Worm (Caenorhabditis elegans) whole organism, L1 larva: ENCODE measurements around the gene sru-35.

Experiments used
- Y116A8C.19 ChIP-seq: sonication (generic microtip); optimal IDR thresholded peaks from 2 replicates; lab custom pipeline; 2016; ENCODE audit warnings: missing compliant biosample characterization, missing genetic modification characterization, borderline replicate concordance
- aly-2 ChIP-seq: fragments of 150-350 bp; optimal IDR thresholded peaks from 2 replicates; lab custom pipeline; 2014; ENCODE audit warnings: missing biosample characterization, missing genetic modification characterization
- ceh-63 ChIP-seq: fragments of 200-800 bp; sonication (Bioruptor generic); optimal IDR thresholded peaks from 2 replicates; lab custom pipeline; 2018; ENCODE audit warnings: mild to moderate bottlenecking, missing genetic modification characterization, missing compliant biosample characterization
- egl-27 ChIP-seq, 2 experiments: fragments of 150-350 bp in 1 of 2; sonication (generic microtip); optimal IDR thresholded peaks; 3 replicates each; lab custom pipeline; 2017 to 2018; ENCODE audit warnings: missing biosample characterization in 2 of 2, missing genetic modification characterization in 2 of 2, missing genetic modification reagents in 2 of 2
- fkh-10 ChIP-seq: sonication (generic microtip); optimal IDR thresholded peaks from 2 replicates; lab custom pipeline; 2017; ENCODE audit warnings: missing biosample characterization, missing genetic modification reagents, missing genetic modification characterization
- lin-13 ChIP-seq: fragments of 150-350 bp; optimal IDR thresholded peaks from 2 replicates; lab custom pipeline; 2014; ENCODE audit warnings: missing biosample characterization, missing genetic modification reagents, missing genetic modification characterization
- nhr-28 ChIP-seq: fragments of 150-350 bp; optimal IDR thresholded peaks from 2 replicates; lab custom pipeline; 2014; ENCODE audit warnings: missing biosample characterization, missing genetic modification characterization
- nhr-76 ChIP-seq: sonication (generic microtip); optimal IDR thresholded peaks from 2 replicates; lab custom pipeline; 2017; ENCODE audit warnings: missing biosample characterization, missing genetic modification characterization
- snu-23 ChIP-seq: sonication (generic microtip); optimal IDR thresholded peaks from 2 replicates; lab custom pipeline; 2016; ENCODE audit warnings: missing genetic modification characterization, missing compliant biosample characterization
- unc-62 ChIP-seq: fragments of 150-350 bp; optimal IDR thresholded peaks from 2 replicates; lab custom pipeline; 2014; ENCODE audit warnings: missing biosample characterization, missing genetic modification reagents, missing genetic modification characterization

ce11 chrIV:8792808-8793207 lies 2.8 kb upstream of the sru-35 start, which contains the start of gene C33D9.3:
- no peak for TF ChIP-seq Y116A8C.19 (tag; lab: Kevin White, UChicago)
- no peak for TF ChIP-seq ceh-63
- TF ChIP-seq aly-2 (tag; lab: Kevin White, UChicago): no peak
- TF ChIP-seq snu-23 (GFP tag; lab: Kevin White, UChicago): no peak
- TF ChIP-seq nhr-76 (tag; lab: Kevin White, UChicago): no peak
- no peak for TF ChIP-seq unc-62 (GFP tag; lab: Kevin White, UChicago)
- TF ChIP-seq fkh-10 (GFP tag; lab: Kevin White, UChicago): no peak
- no peak for TF ChIP-seq lin-13 (GFP tag; lab: Kevin White, UChicago)
- no peak for TF ChIP-seq nhr-28 (tag; lab: Kevin White, UChicago)
- no peak for TF ChIP-seq egl-27 (tag; optimal IDR thresholded peaks at IDR 0.05; lab: Kevin White, UChicago)
